Fruit fly (Drosophila melanogaster): ENCODE measurements around the gene CG42371.

DNA sequence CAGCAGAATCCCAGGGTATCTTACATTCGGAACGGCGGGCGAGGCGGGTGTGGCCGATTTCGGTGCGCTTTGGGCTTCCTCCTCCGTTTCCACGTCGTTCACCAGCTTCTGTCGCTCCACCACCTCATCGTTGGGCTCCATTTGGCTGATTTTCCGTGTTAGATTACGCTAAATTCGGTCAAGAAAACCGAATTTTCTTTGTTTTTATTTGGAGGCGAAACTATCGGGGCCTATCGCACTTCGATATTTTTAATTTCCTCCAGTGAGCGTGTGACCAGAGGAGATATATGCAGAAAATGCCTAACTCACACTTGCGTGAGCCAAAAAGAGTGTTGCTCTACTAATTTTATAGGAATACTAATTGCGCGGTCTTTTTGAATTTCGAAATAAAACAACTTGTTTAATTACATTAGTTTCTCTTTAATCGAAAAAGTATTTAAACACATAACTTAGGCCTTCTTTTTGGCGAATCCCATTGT, 24.9 kb downstream of the CG42371 start, which contains the start of gene CG10874:
- no peak for TF ChIP-seq fru (GFP tag; optimal IDR thresholded peaks at IDR 0.05)
- TF ChIP-seq Rel (GFP tag; optimal IDR thresholded peaks at IDR 0.05), result no peak
- TF ChIP-seq Rel (tag; optimal IDR thresholded peaks at IDR 0.05), result peak; percentile 30
- TF ChIP-seq Hr78 (GFP tag; optimal IDR thresholded peaks at IDR 0.05), result no peak
- TF ChIP-seq CG32264 (GFP tag; optimal IDR thresholded peaks at IDR 0.05), result no peak
- no peak for TF ChIP-seq CrebA (GFP tag; optimal IDR thresholded peaks at IDR 0.05; ENCODE audit: borderline replicate concordance)
- TF ChIP-seq jim (GFP tag; optimal IDR thresholded peaks at IDR 0.05), result no peak
- no peak for TF ChIP-seq Abd-B (GFP tag; optimal IDR thresholded peaks at IDR 0.05)
- TF ChIP-seq pan (optimal IDR thresholded peaks at IDR 0.05), result no peak
- TF ChIP-seq Myc (optimal IDR thresholded peaks at IDR 0.05), result no peak
- no peak for TF ChIP-seq usp (GFP tag; optimal IDR thresholded peaks at IDR 0.05)

Measured in whole organism, wandering third instar larva.